Fruit fly (Drosophila melanogaster) whole organism, embryonic: ENCODE results near the gene Theg.
A peak's percentile ranks its signal among the peaks of the same experiment; 100 is the strongest.

Experiments
- Abd-B ChIP-seq: fragments of 200-800 bp; sonication (Bioruptor generic); optimal IDR thresholded peaks from 2 replicates; lab custom pipeline; 2018; ENCODE audit warnings: missing biosample characterization, mild to moderate bottlenecking, missing genetic modification characterization, moderate library complexity
- Antp ChIP-seq: fragments of 200-800 bp; sonication (Bioruptor generic); optimal IDR thresholded peaks from 3 replicates; lab custom pipeline; 2016; ENCODE audit warnings: missing biosample characterization, missing genetic modification characterization
- BEAF-32 ChIP-seq: fragments of 200-800 bp; sonication (Bioruptor generic); optimal IDR thresholded peaks from 3 replicates; lab custom pipeline; 2017; ENCODE audit warnings: missing biosample characterization, missing genetic modification characterization, mild to moderate bottlenecking, moderate library complexity, missing genetic modification reagents
- Bdp1 ChIP-seq: fragments of 200-800 bp; sonication (Bioruptor generic); optimal IDR thresholded peaks from 3 replicates; lab custom pipeline; 2016; ENCODE audit warnings: missing biosample characterization, missing genetic modification characterization
- CG10321 ChIP-seq: fragments of 200-800 bp; sonication (Bioruptor generic); IDR thresholded peaks from 2 replicates; pipeline ENCODE4 v1.3.6; 2022; ENCODE audit warnings: missing biosample characterization, missing genetic modification characterization
- CG10462 ChIP-seq: fragments of 200-800 bp; sonication (Bioruptor generic); optimal IDR thresholded peaks from 2 replicates; lab custom pipeline; 2016; ENCODE audit warnings: missing biosample characterization, missing genetic modification characterization
- CG11456 ChIP-seq: fragments of 200-800 bp; sonication (Bioruptor generic); IDR thresholded peaks from 3 replicates; pipeline ENCODE4 v1.3.6; 2022; ENCODE audit warnings: missing biosample characterization, missing genetic modification characterization
- CG11695 ChIP-seq: fragments of 200-800 bp; sonication (Bioruptor generic); IDR thresholded peaks from 3 replicates; pipeline ENCODE4 v1.3.6; 2022; ENCODE audit warnings: missing biosample characterization, missing genetic modification characterization
- CG12299 ChIP-seq: fragments of 200-800 bp; sonication (Bioruptor generic); optimal IDR thresholded peaks from 2 replicates; lab custom pipeline; 2018; ENCODE audit warnings: missing biosample characterization, mild to moderate bottlenecking, missing genetic modification characterization
- CG12769 ChIP-seq: fragments of 200-800 bp; sonication (Bioruptor generic); optimal IDR thresholded peaks from 2 replicates; lab custom pipeline; 2019; ENCODE audit warnings: missing biosample characterization, mild to moderate bottlenecking, missing genetic modification characterization, moderate library complexity
- CG14441 ChIP-seq: fragments of 200-800 bp; sonication (Bioruptor generic); IDR thresholded peaks from 2 replicates; pipeline ENCODE4 v1.3.6; 2022; ENCODE audit warnings: missing biosample characterization, missing genetic modification characterization
- CG15011 ChIP-seq: fragments of 200-800 bp; sonication (Bioruptor generic); optimal IDR thresholded peaks from 3 replicates; lab custom pipeline; 2018; ENCODE audit warnings: missing biosample characterization, mild to moderate bottlenecking, missing genetic modification characterization
- CG1602 ChIP-seq: fragments of 200-800 bp; sonication (Bioruptor generic); optimal IDR thresholded peaks from 3 replicates; lab custom pipeline; 2016; ENCODE audit warnings: missing biosample characterization, missing genetic modification characterization
- CG18262 ChIP-seq: fragments of 200-800 bp; optimal IDR thresholded peaks from 3 replicates; lab custom pipeline; 2019; ENCODE audit warnings: missing biosample characterization, mild to moderate bottlenecking, missing genetic modification characterization, moderate library complexity
- CG2712 ChIP-seq: fragments of 200-800 bp; optimal IDR thresholded peaks from 3 replicates; lab custom pipeline; 2019; ENCODE audit warnings: missing biosample characterization, mild to moderate bottlenecking, missing genetic modification characterization, moderate library complexity
- CG2889 ChIP-seq: fragments of 200-800 bp; sonication (Bioruptor generic); IDR thresholded peaks from 3 replicates; pipeline ENCODE4 v1.3.6; 2022; ENCODE audit warnings: missing biosample characterization, missing genetic modification characterization
- CG32532 ChIP-seq: fragments of 200-800 bp; sonication (Bioruptor generic); IDR thresholded peaks from 2 replicates; pipeline ENCODE4 v1.3.6; 2022; ENCODE audit warnings: missing biosample characterization, missing genetic modification characterization
- CG4360 ChIP-seq: fragments of 200-800 bp; sonication (Bioruptor generic); IDR thresholded peaks from 2 replicates; pipeline ENCODE4 v1.3.6; 2022; ENCODE audit warnings: missing biosample characterization, missing genetic modification characterization
- CG43689 ChIP-seq: fragments of 200-800 bp; sonication (Bioruptor generic); IDR thresholded peaks from 2 replicates; pipeline ENCODE4 v1.3.6; 2022; ENCODE audit warnings: missing biosample characterization, missing genetic modification characterization
- CG7786 ChIP-seq: fragments of 200-800 bp; sonication (Bioruptor generic); optimal IDR thresholded peaks from 2 replicates; lab custom pipeline; 2016; ENCODE audit warnings: missing biosample characterization, missing genetic modification characterization
- CG8944 ChIP-seq: fragments of 200-800 bp; sonication (Bioruptor generic); optimal IDR thresholded peaks from 3 replicates; lab custom pipeline; 2016; ENCODE audit warnings: missing biosample characterization, missing genetic modification characterization
- CG9437 ChIP-seq: fragments of 200-800 bp; sonication (Bioruptor generic); optimal IDR thresholded peaks from 2 replicates; lab custom pipeline; 2018; ENCODE audit warnings: missing biosample characterization, mild to moderate bottlenecking, missing genetic modification characterization
- CG9817 ChIP-seq: fragments of 200-800 bp; sonication (Bioruptor generic); optimal IDR thresholded peaks from 2 replicates; lab custom pipeline; 2018; ENCODE audit warnings: missing biosample characterization, mild to moderate bottlenecking, missing genetic modification characterization, moderate library complexity
- D ChIP-seq, 2 experiments: fragments of 200-800 bp in 1 of 2; fragments of >200 bp in 1 of 2; sonication (Bioruptor generic) in 1 of 2; optimal IDR thresholded peaks; 2 replicates in 1 of 2; 3 replicates in 1 of 2; lab custom pipeline; 2017; ENCODE audit warnings: mild to moderate bottlenecking in 1 of 2, missing biosample characterization in 1 of 2, missing genetic modification characterization in 1 of 2, missing genetic modification reagents in 1 of 2
- D19A ChIP-seq: fragments of 200-800 bp; optimal IDR thresholded peaks from 3 replicates; lab custom pipeline; 2019; ENCODE audit warnings: missing biosample characterization, mild to moderate bottlenecking, missing genetic modification characterization, moderate library complexity
- Dip2 ChIP-seq: fragments of 200-800 bp; sonication (Bioruptor generic); IDR thresholded peaks from 2 replicates; pipeline ENCODE4 v1.3.6; 2022; ENCODE audit warnings: missing biosample characterization, missing genetic modification characterization
- Dp ChIP-seq: fragments of 200-800 bp; sonication (Bioruptor generic); optimal IDR thresholded peaks from 2 replicates; lab custom pipeline; 2018; ENCODE audit warnings: missing biosample characterization, mild to moderate bottlenecking, missing genetic modification characterization, moderate library complexity
- Drgx ChIP-seq: fragments of 200-800 bp; sonication (Bioruptor generic); IDR thresholded peaks from 2 replicates; pipeline ENCODE4 v1.3.6; 2022; ENCODE audit warnings: missing biosample characterization, missing genetic modification characterization
- ERR ChIP-seq: fragments of 200-800 bp; sonication (Bioruptor generic); optimal IDR thresholded peaks from 2 replicates; lab custom pipeline; 2016; ENCODE audit warnings: missing biosample characterization, missing genetic modification characterization
- Fer1 ChIP-seq: fragments of 200-800 bp; sonication (Bioruptor generic); optimal IDR thresholded peaks from 2 replicates; lab custom pipeline; 2017; ENCODE audit warnings: missing biosample characterization, mild to moderate bottlenecking, missing genetic modification characterization
- H15 ChIP-seq: fragments of 200-800 bp; sonication (Bioruptor generic); IDR thresholded peaks from 3 replicates; pipeline ENCODE4 v1.3.6; 2022; ENCODE audit warnings: missing biosample characterization, missing genetic modification characterization
- HLH3B ChIP-seq: fragments of 200-800 bp; sonication (Bioruptor generic); IDR thresholded peaks from 2 replicates; pipeline ENCODE4 v1.3.6; 2022; ENCODE audit warnings: missing biosample characterization, missing genetic modification characterization
- Oaz ChIP-seq: fragments of 200-800 bp; sonication (Bioruptor generic); IDR thresholded peaks from 2 replicates; pipeline ENCODE4 v1.3.6; 2022; ENCODE audit warnings: missing biosample characterization, missing genetic modification characterization
- Scr ChIP-seq: fragments of 200-800 bp; sonication (Bioruptor generic); IDR thresholded peaks from 2 replicates; pipeline ENCODE4 v1.3.6; 2022; ENCODE audit warnings: missing biosample characterization, missing genetic modification characterization; ENCODE audit not compliant: partially characterized antibody
- Sox100B ChIP-seq: fragments of 200-800 bp; sonication (Bioruptor generic); optimal IDR thresholded peaks from 3 replicates; lab custom pipeline; 2018; ENCODE audit warnings: missing biosample characterization, mild to moderate bottlenecking, missing genetic modification characterization
- Ssrp ChIP-seq: fragments of 200-800 bp; sonication (Bioruptor generic); optimal IDR thresholded peaks from 2 replicates; lab custom pipeline; 2018; ENCODE audit warnings: missing biosample characterization, mild to moderate bottlenecking, missing genetic modification characterization, moderate library complexity
- al ChIP-seq: fragments of 200-800 bp; sonication (Bioruptor generic); IDR thresholded peaks from 2 replicates; pipeline ENCODE4 v1.3.6; 2022; ENCODE audit warnings: missing biosample characterization, missing genetic modification characterization
- amos ChIP-seq: fragments of 200-800 bp; sonication (Bioruptor generic); IDR thresholded peaks from 2 replicates; pipeline ENCODE4 v1.3.6; 2022; ENCODE audit warnings: missing biosample characterization, missing genetic modification characterization; ENCODE audit not compliant: partially characterized antibody
- btn ChIP-seq: fragments of 200-800 bp; sonication (Bioruptor generic); optimal IDR thresholded peaks from 2 replicates; lab custom pipeline; 2016; ENCODE audit warnings: missing biosample characterization, missing genetic modification characterization
- cato ChIP-seq: fragments of 200-800 bp; sonication (Bioruptor generic); optimal IDR thresholded peaks from 2 replicates; lab custom pipeline; 2016; ENCODE audit warnings: missing biosample characterization, missing genetic modification characterization, borderline replicate concordance
- eyg ChIP-seq: fragments of 200-800 bp; sonication (Bioruptor generic); optimal IDR thresholded peaks from 3 replicates; lab custom pipeline; 2016; ENCODE audit warnings: missing biosample characterization, missing genetic modification characterization
- gsb ChIP-seq: fragments of 200-800 bp; sonication (Bioruptor generic); IDR thresholded peaks from 2 replicates; pipeline ENCODE4 v1.3.6; 2022; ENCODE audit warnings: missing biosample characterization, missing genetic modification characterization
- hth ChIP-seq: fragments of >200 bp; optimal IDR thresholded peaks from 2 replicates; lab custom pipeline; 2017; ENCODE audit warnings: inconsistent platforms
- kni ChIP-seq: fragments of 200-800 bp; sonication (Bioruptor generic); optimal IDR thresholded peaks from 3 replicates; lab custom pipeline; 2017; ENCODE audit warnings: mild to moderate bottlenecking, missing biosample characterization, missing genetic modification reagents, missing genetic modification characterization
- lab ChIP-seq: fragments of 200-800 bp; sonication (Bioruptor generic); optimal IDR thresholded peaks from 3 replicates; lab custom pipeline; 2017; ENCODE audit warnings: missing biosample characterization, missing genetic modification characterization, mild to moderate bottlenecking, moderate library complexity, missing genetic modification reagents
- pum ChIP-seq: fragments of 200-800 bp; sonication (Bioruptor generic); optimal IDR thresholded peaks from 2 replicates; lab custom pipeline; 2016; ENCODE audit warnings: missing biosample characterization, missing genetic modification characterization
- sob ChIP-seq: fragments of 200-800 bp; sonication (Bioruptor generic); IDR thresholded peaks from 2 replicates; pipeline ENCODE4 v1.3.6; 2022; ENCODE audit warnings: missing biosample characterization, missing genetic modification characterization
- stwl ChIP-seq: fragments of 200-800 bp; sonication (Bioruptor generic); optimal IDR thresholded peaks from 3 replicates; lab custom pipeline; 2018; ENCODE audit warnings: missing biosample characterization, mild to moderate bottlenecking, missing genetic modification characterization, moderate library complexity
- usp ChIP-seq: fragments of >200 bp; optimal IDR thresholded peaks from 2 replicates; lab custom pipeline; 2017; ENCODE audit warnings: missing biosample characterization, missing genetic modification characterization
- zen ChIP-seq: fragments of 200-800 bp; sonication (Bioruptor generic); optimal IDR thresholded peaks from 3 replicates; lab custom pipeline; 2018; ENCODE audit warnings: missing biosample characterization, mild to moderate bottlenecking, missing genetic modification characterization, moderate library complexity
- zfh2 ChIP-seq: fragments of 200-800 bp; sonication (Bioruptor generic); optimal IDR thresholded peaks from 2 replicates; lab custom pipeline; 2016; ENCODE audit warnings: missing biosample characterization, missing genetic modification characterization

The Theg gene

DNA sequence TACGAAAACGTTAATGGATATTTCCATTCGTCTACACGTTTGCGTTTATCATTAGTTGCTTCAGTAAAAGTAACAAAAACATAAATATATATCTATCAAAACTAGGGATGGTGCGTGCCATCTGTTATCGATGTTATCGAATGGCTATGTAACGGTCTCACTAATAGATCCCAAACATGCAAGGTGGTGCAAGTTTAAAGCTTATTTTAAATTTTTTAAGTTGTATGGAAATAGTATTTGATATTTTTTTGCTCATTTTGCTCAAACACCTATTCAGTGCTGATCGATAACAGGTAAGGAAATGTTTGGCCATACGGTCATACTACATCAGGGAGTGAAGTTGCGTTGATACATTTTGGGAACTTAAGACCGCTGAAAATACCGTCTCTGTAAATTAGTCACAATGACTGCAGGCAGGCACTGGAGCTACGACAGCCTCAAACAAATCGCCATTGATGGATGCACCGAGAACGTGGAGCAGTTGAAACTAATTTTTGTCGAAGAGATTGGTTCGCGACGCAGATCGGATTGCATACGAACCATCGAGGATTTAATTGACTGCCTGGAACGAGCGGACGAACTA lies 19.8 kb downstream of the Theg start, which contains the start of the genes CG45099, CG6015, pit and Fadd (continued):
- TF ChIP-seq D (optimal IDR thresholded peaks at IDR 0.05; lab: Kevin White, UChicago) (peak; percentile 9), D (GFP tag; optimal IDR thresholded peaks at IDR 0.05; lab: Kevin White, UChicago) (no peak), CG14441 (no peak), CG10321 (no peak), zfh2 (GFP tag; lab: Kevin White, UChicago) (no peak), cato (GFP tag; lab: Kevin White, UChicago) (no peak), CG18262 (tag; lab: Kevin White, UChicago) (no peak), stwl (tag; lab: Kevin White, UChicago) (peak; percentile 81), CG15011 (GFP tag; lab: Kevin White, UChicago) (no peak), HLH3B (no peak), Antp (GFP tag; lab: Kevin White, UChicago) (no peak), amos (peak; percentile 59; the same call in 1 of the 2 replicates), Dp (GFP tag; lab: Kevin White, UChicago) (peak; percentile 14), al (no peak), Fer1 (no peak), pum (GFP tag; lab: Kevin White, UChicago) (peak; percentile 6), Sox100B (GFP tag; lab: Kevin White, UChicago) (no peak), CG2889 (GFP tag; lab: Robert Waterston, UW) (no peak), btn (GFP tag; lab: Kevin White, UChicago) (no peak), ERR (GFP tag; lab: Kevin White, UChicago) (no peak), Bdp1 (GFP tag; lab: Kevin White, UChicago) (no peak), Drgx (no peak), Ssrp (tag; lab: Kevin White, UChicago) (no peak), CG9437 (GFP tag; lab: Kevin White, UChicago) (no peak), lab (GFP tag; lab: Kevin White, UChicago) (no peak), usp (GFP tag; lab: Kevin White, UChicago) (no peak), CG2712 (peak; percentile 7), Abd-B (peak; percentile 11), sob (GFP tag; lab: Robert Waterston, UW) (no peak), CG12769 (tag; lab: Kevin White, UChicago) (no peak), kni (GFP tag; lab: Kevin White, UChicago) (no peak), gsb (GFP tag; lab: Robert Waterston, UW) (no peak), BEAF-32 (GFP tag; lab: Kevin White, UChicago) (peak; percentile 73), CG9817 (tag; lab: Kevin White, UChicago) (no peak), CG11695 (GFP tag; lab: Robert Waterston, UW) (no peak), CG12299 (tag; lab: Kevin White, UChicago) (no peak), Oaz (GFP tag; lab: Robert Waterston, UW) (no peak), CG1602 (GFP tag; lab: Kevin White, UChicago) (no peak), CG8944 (GFP tag; lab: Kevin White, UChicago) (no peak), H15 (GFP tag; lab: Robert Waterston, UW) (no peak), Dip2 (no peak), CG10462 (GFP tag; lab: Kevin White, UChicago) (no peak), CG32532 (GFP tag; lab: Robert Waterston, UW) (no peak), CG7786 (GFP tag; lab: Kevin White, UChicago) (no peak), hth (lab: Kevin White, UChicago) (no peak), CG11456 (GFP tag; lab: Robert Waterston, UW) (no peak), Scr (GFP tag; lab: Robert Waterston, UW) (peak; percentile 71), zen (peak; percentile 30), eyg (GFP tag; lab: Kevin White, UChicago) (no peak), CG43689 (GFP tag; lab: Robert Waterston, UW) (no peak), CG4360 (GFP tag; lab: Robert Waterston, UW) (no peak), D19A (tag; lab: Kevin White, UChicago) (no peak)
